Worm (Caenorhabditis elegans): ENCODE measurements around the gene sdz-26.

sdz-26 gene

ce11 chrII:14351352-14351751 is 30.2 kb upstream of the sdz-26 start:
- no peak for TF ChIP-seq tlp-1 (tag; optimal IDR thresholded peaks at IDR 0.05)
- TF ChIP-seq nhr-19 (GFP tag; conservative IDR thresholded peaks at IDR 0.05), result no peak
- TF ChIP-seq blmp-1 (tag; optimal IDR thresholded peaks at IDR 0.05), result no peak
- TF ChIP-seq hlh-17 (GFP tag; optimal IDR thresholded peaks at IDR 0.05; ENCODE audit: borderline replicate concordance), result no peak
- no peak for TF ChIP-seq egl-27 (tag; optimal IDR thresholded peaks at IDR 0.05)
- no peak for TF ChIP-seq efl-1 (optimal IDR thresholded peaks at IDR 0.05)
- TF ChIP-seq efl-1 (GFP tag; optimal IDR thresholded peaks at IDR 0.05 in 1 of 2), result no peak
- TF ChIP-seq aha-1 (tag; optimal IDR thresholded peaks at IDR 0.05), result no peak
- no peak for TF ChIP-seq jun-1 (tag; optimal IDR thresholded peaks at IDR 0.05)
- no peak for TF ChIP-seq F16B12.6 (tag; optimal IDR thresholded peaks at IDR 0.05)
- no peak for TF ChIP-seq xbp-1 (tag; optimal IDR thresholded peaks at IDR 0.05)
- no peak for TF ChIP-seq grh-1 (GFP tag; IDR thresholded peaks at IDR 0.05)

- peak; percentile 69 for TF ChIP-seq lin-15B (tag; optimal IDR thresholded peaks at IDR 0.05)
- no peak for TF ChIP-seq blmp-1 (tag; optimal IDR thresholded peaks at IDR 0.05)
- TF ChIP-seq hlh-17 (GFP tag; optimal IDR thresholded peaks at IDR 0.05; ENCODE audit: borderline replicate concordance), result no peak
- TF ChIP-seq mdl-1 (tag; optimal IDR thresholded peaks at IDR 0.05), result peak in 1 of 2 experiments; percentile 84
- no peak for TF ChIP-seq ets-5 (GFP tag; IDR thresholded peaks at IDR 0.05)
- TF ChIP-seq F16B12.6 (tag; optimal IDR thresholded peaks at IDR 0.05), result peak; percentile 97
- TF ChIP-seq pag-3 (tag; optimal IDR thresholded peaks at IDR 0.05; ENCODE audit: borderline replicate concordance, insufficient read depth), result no peak
- TF ChIP-seq unc-98 (GFP tag; IDR thresholded peaks at IDR 0.05), result no peak
- peak; percentile 80 for TF ChIP-seq nhr-47 (tag; optimal IDR thresholded peaks at IDR 0.05)
- TF ChIP-seq lin-35 (GFP tag; optimal IDR thresholded peaks at IDR 0.05), result peak; percentile 89 to 96
- peak; percentile 76 for TF ChIP-seq C16A3.4 (tag; optimal IDR thresholded peaks at IDR 0.05)
- peak; percentile 31 for TF ChIP-seq unc-86 (tag; optimal IDR thresholded peaks at IDR 0.05)
- TF ChIP-seq jun-1 (tag; optimal IDR thresholded peaks at IDR 0.05), result peak; percentile 33
- TF ChIP-seq vab-15 (tag; optimal IDR thresholded peaks at IDR 0.05), result no peak
- peak; percentile 68 for TF ChIP-seq dsc-1 (tag; optimal IDR thresholded peaks at IDR 0.05)
- TF ChIP-seq xbp-1 (tag; optimal IDR thresholded peaks at IDR 0.05), result peak; percentile 66
- TF ChIP-seq sup-37 (GFP tag; optimal IDR thresholded peaks at IDR 0.05), result no peak
- TF ChIP-seq ces-1 (GFP tag; optimal IDR thresholded peaks at IDR 0.05), result no peak
- TF ChIP-seq ztf-4 (tag; optimal IDR thresholded peaks at IDR 0.05), result peak; percentile 16
- TF ChIP-seq nhr-11 (tag; optimal IDR thresholded peaks at IDR 0.05), result peak; percentile 19
- no peak for TF ChIP-seq nhr-237 (tag; optimal IDR thresholded peaks at IDR 0.05)
- peak; percentile 87 for TF ChIP-seq rnt-1 (tag; optimal IDR thresholded peaks at IDR 0.05)
- TF ChIP-seq fos-1 (tag; optimal IDR thresholded peaks at IDR 0.05), result peak; percentile 7
- TF ChIP-seq lin-39 (tag; optimal IDR thresholded peaks at IDR 0.05), result no peak
- TF ChIP-seq nhr-19 (GFP tag; conservative IDR thresholded peaks at IDR 0.05), result peak; percentile 71
- TF ChIP-seq snpc-4 (tag; optimal IDR thresholded peaks at IDR 0.05), result peak; percentile 56
- TF ChIP-seq mep-1 (tag; optimal IDR thresholded peaks at IDR 0.05), result peak; percentile 82
- peak; percentile 69 for TF ChIP-seq swsn-7 (tag; optimal IDR thresholded peaks at IDR 0.05)
- TF ChIP-seq fkh-8 (tag; optimal IDR thresholded peaks at IDR 0.05), result peak; percentile 58
- peak; percentile 73 for TF ChIP-seq nhr-77 (tag; optimal IDR thresholded peaks at IDR 0.05)
- peak; percentile 30 for TF ChIP-seq lin-13 (GFP tag; optimal IDR thresholded peaks at IDR 0.05)
- TF ChIP-seq elt-3 (tag; optimal IDR thresholded peaks at IDR 0.05), result peak in 1 of 6 experiments; percentile 34
- no peak for TF ChIP-seq nhr-28 (tag; optimal IDR thresholded peaks at IDR 0.05)
- TF ChIP-seq egl-13 (tag; optimal IDR thresholded peaks at IDR 0.05), result peak; percentile 54
- no peak for TF ChIP-seq elt-2 (tag; optimal IDR thresholded peaks at IDR 0.05)
- peak; percentile 88 to 92 (median 92) for TF ChIP-seq dpl-1 (GFP tag; optimal IDR thresholded peaks at IDR 0.05)
- TF ChIP-seq efl-1 (optimal IDR thresholded peaks at IDR 0.05), result peak; percentile 77 to 94
- TF ChIP-seq efl-1 (GFP tag; optimal IDR thresholded peaks at IDR 0.05 in 1 of 2), result peak; percentile 91 to 99
- TF ChIP-seq lin-14 (GFP tag; optimal IDR thresholded peaks at IDR 0.05), result peak; percentile 80
- peak; percentile 38; the same call in 1 of the 2 replicates for TF ChIP-seq isw-1 (GFP tag; IDR thresholded peaks at IDR 0.05)
- TF ChIP-seq nhr-85 (tag), result peak; percentile 9
- peak; percentile 69 for TF ChIP-seq tbx-2 (tag; optimal IDR thresholded peaks at IDR 0.05)
- peak; percentile 43 to 81 (median 65) for TF ChIP-seq ceh-82 (tag; optimal IDR thresholded peaks at IDR 0.05)
- peak in 1 of 2 experiments; percentile 26 for TF ChIP-seq ztf-11 (tag; optimal IDR thresholded peaks at IDR 0.05)
- TF ChIP-seq irx-1 (tag; optimal IDR thresholded peaks at IDR 0.05), result peak; percentile 63
- no peak for TF ChIP-seq aly-2 (tag; optimal IDR thresholded peaks at IDR 0.05)
These were observed 23.6 kb upstream of the sdz-26 start, which contains the start of the genes agl-1 and pfs-2 for ce11 chrII:14357936-14358416. Gene agl-1, minus strand, starts transcription at chrII:14358113. Gene pfs-2, plus strand, starts transcription at chrII:14358366.

Measured in whole organism, L1 larva.